Fruit fly (Drosophila melanogaster) whole organism, embryonic: Measurements from ENCODE around the gene Indy-2.

ENCODE experiments used
- BEAF-32 ChIP-seq: fragments of 200-800 bp; sonication (Bioruptor generic); optimal IDR thresholded peaks from 3 replicates; lab custom pipeline; 2017; ENCODE audit warnings: missing biosample characterization, missing genetic modification characterization, mild to moderate bottlenecking, moderate library complexity, missing genetic modification reagents
- Bteb2 ChIP-seq: fragments of 200-800 bp; sonication (Bioruptor generic); optimal IDR thresholded peaks from 2 replicates; lab custom pipeline; 2016; ENCODE audit warnings: missing biosample characterization, missing genetic modification characterization
- CG10274 ChIP-seq: fragments of 200-800 bp; sonication (Bioruptor generic); optimal IDR thresholded peaks from 3 replicates; lab custom pipeline; 2017; ENCODE audit warnings: missing biosample characterization, mild to moderate bottlenecking, missing genetic modification characterization
- CG10979 ChIP-seq: fragments of 200-800 bp; sonication (Bioruptor generic); optimal IDR thresholded peaks from 2 replicates; lab custom pipeline; 2018; ENCODE audit warnings: missing biosample characterization, mild to moderate bottlenecking, missing genetic modification characterization, moderate library complexity
- CG11247 ChIP-seq: fragments of 200-800 bp; sonication (Bioruptor generic); IDR thresholded peaks from 2 replicates; pipeline ENCODE4 v1.3.6; 2022; ENCODE audit warnings: missing biosample characterization, missing genetic modification characterization
- CG11398 ChIP-seq: fragments of 200-800 bp; sonication (Bioruptor generic); optimal IDR thresholded peaks from 2 replicates; lab custom pipeline; 2016; ENCODE audit warnings: missing biosample characterization, missing genetic modification characterization
- CG11456 ChIP-seq: fragments of 200-800 bp; sonication (Bioruptor generic); IDR thresholded peaks from 3 replicates; pipeline ENCODE4 v1.3.6; 2022; ENCODE audit warnings: missing biosample characterization, missing genetic modification characterization
- CG11695 ChIP-seq: fragments of 200-800 bp; sonication (Bioruptor generic); IDR thresholded peaks from 3 replicates; pipeline ENCODE4 v1.3.6; 2022; ENCODE audit warnings: missing biosample characterization, missing genetic modification characterization
- CG13123 ChIP-seq: fragments of 200-800 bp; sonication (Bioruptor generic); optimal IDR thresholded peaks from 2 replicates; lab custom pipeline; 2016; ENCODE audit warnings: missing biosample characterization, missing genetic modification characterization
- CG13424 ChIP-seq: fragments of 200-800 bp; sonication (Bioruptor generic); optimal IDR thresholded peaks from 2 replicates; lab custom pipeline; 2019; ENCODE audit warnings: missing biosample characterization, mild to moderate bottlenecking, missing genetic modification characterization, moderate library complexity
- CG13624 ChIP-seq: fragments of 200-800 bp; sonication (Bioruptor generic); optimal IDR thresholded peaks from 2 replicates; lab custom pipeline; 2016; ENCODE audit warnings: missing biosample characterization, missing genetic modification characterization
- CG15073 ChIP-seq: fragments of 200-800 bp; sonication (Bioruptor generic); optimal IDR thresholded peaks from 2 replicates; lab custom pipeline; 2016; ENCODE audit warnings: missing biosample characterization, missing genetic modification characterization
- CG18476 ChIP-seq: fragments of 200-800 bp; sonication (Bioruptor generic); optimal IDR thresholded peaks from 2 replicates; lab custom pipeline; 2016; ENCODE audit warnings: missing biosample characterization, mild to moderate bottlenecking, missing genetic modification characterization
- CG2116 ChIP-seq: fragments of 200-800 bp; sonication (Bioruptor generic); optimal IDR thresholded peaks from 3 replicates; lab custom pipeline; 2018; ENCODE audit warnings: missing biosample characterization, mild to moderate bottlenecking, missing genetic modification characterization
- CG2199 ChIP-seq: fragments of 200-800 bp; sonication (Bioruptor generic); IDR thresholded peaks from 3 replicates; pipeline ENCODE4 v1.3.6; 2022; ENCODE audit warnings: missing biosample characterization, missing genetic modification characterization
- CG2202 ChIP-seq: fragments of 200-800 bp; sonication (Bioruptor generic); optimal IDR thresholded peaks from 2 replicates; lab custom pipeline; 2018; ENCODE audit warnings: missing biosample characterization, mild to moderate bottlenecking, missing genetic modification characterization
- CG32767 ChIP-seq: fragments of 200-800 bp; sonication (Bioruptor generic); IDR thresholded peaks from 2 replicates; pipeline ENCODE4 v1.3.6; 2022; ENCODE audit warnings: missing biosample characterization, missing genetic modification characterization
- CG33557 ChIP-seq: fragments of 200-800 bp; sonication (Bioruptor generic); optimal IDR thresholded peaks from 2 replicates; lab custom pipeline; 2019; ENCODE audit warnings: missing biosample characterization, mild to moderate bottlenecking, missing genetic modification characterization, moderate library complexity
- CG3995 ChIP-seq: fragments of 200-800 bp; sonication (Bioruptor generic); optimal IDR thresholded peaks from 3 replicates; lab custom pipeline; 2016; ENCODE audit warnings: missing biosample characterization, missing genetic modification characterization
- CG4424 ChIP-seq: fragments of 200-800 bp; sonication (Bioruptor generic); optimal IDR thresholded peaks from 3 replicates; lab custom pipeline; 2016; ENCODE audit warnings: missing biosample characterization, missing genetic modification characterization
- CG7928 ChIP-seq: fragments of 200-800 bp; sonication (Bioruptor generic); optimal IDR thresholded peaks from 2 replicates; lab custom pipeline; 2017; ENCODE audit warnings: missing biosample characterization, mild to moderate bottlenecking, missing genetic modification characterization
- CHES-1-like ChIP-seq: fragments of 200-800 bp; sonication (Bioruptor generic); optimal IDR thresholded peaks from 2 replicates; lab custom pipeline; 2016; ENCODE audit warnings: missing biosample characterization, missing genetic modification characterization
- CrebB ChIP-seq: fragments of 200-800 bp; sonication (Bioruptor generic); optimal IDR thresholded peaks from 3 replicates; lab custom pipeline; 2018; ENCODE audit warnings: missing biosample characterization, mild to moderate bottlenecking, missing genetic modification characterization
- HLH4C ChIP-seq: fragments of 200-800 bp; sonication (Bioruptor generic); IDR thresholded peaks from 3 replicates; pipeline ENCODE4 v1.3.6; 2022; ENCODE audit warnings: missing biosample characterization, missing genetic modification characterization; ENCODE audit not compliant: partially characterized antibody
- Hey ChIP-seq: fragments of 200-800 bp; sonication (Bioruptor generic); optimal IDR thresholded peaks from 3 replicates; lab custom pipeline; 2018; ENCODE audit warnings: missing biosample characterization, mild to moderate bottlenecking, missing genetic modification characterization
- Hmx ChIP-seq: fragments of 200-800 bp; sonication (Bioruptor generic); optimal IDR thresholded peaks from 2 replicates; lab custom pipeline; 2016; ENCODE audit warnings: missing biosample characterization, missing genetic modification characterization
- Lim3 ChIP-seq: fragments of 200-800 bp; sonication (Bioruptor generic); IDR thresholded peaks from 2 replicates; pipeline ENCODE4 v1.3.6; 2022; ENCODE audit warnings: missing biosample characterization, missing genetic modification characterization
- MESR4 ChIP-seq: fragments of 200-800 bp; sonication (Bioruptor generic); optimal IDR thresholded peaks from 2 replicates; lab custom pipeline; 2018; ENCODE audit warnings: missing biosample characterization, mild to moderate bottlenecking, missing genetic modification characterization, moderate library complexity
- Mad ChIP-seq: fragments of 200-800 bp; sonication (Bioruptor generic); optimal IDR thresholded peaks from 2 replicates; lab custom pipeline; 2016; ENCODE audit warnings: missing biosample characterization, missing genetic modification characterization
- Neu2 ChIP-seq: fragments of 200-800 bp; sonication (Bioruptor generic); optimal IDR thresholded peaks from 3 replicates; lab custom pipeline; 2016; ENCODE audit warnings: missing biosample characterization, missing genetic modification characterization, borderline replicate concordance
- PHDP ChIP-seq: fragments of 200-800 bp; sonication (Bioruptor generic); optimal IDR thresholded peaks from 3 replicates; lab custom pipeline; 2018; ENCODE audit warnings: missing biosample characterization, mild to moderate bottlenecking, missing genetic modification characterization, moderate library complexity
- Rx ChIP-seq: fragments of 200-800 bp; sonication (Bioruptor generic); IDR thresholded peaks from 2 replicates; pipeline ENCODE4 v1.3.6; 2022; ENCODE audit warnings: missing biosample characterization, missing genetic modification characterization
- Scr ChIP-seq: fragments of 200-800 bp; sonication (Bioruptor generic); IDR thresholded peaks from 2 replicates; pipeline ENCODE4 v1.3.6; 2022; ENCODE audit warnings: missing biosample characterization, missing genetic modification characterization; ENCODE audit not compliant: partially characterized antibody
- Sry-β ChIP-seq: fragments of 200-800 bp; sonication (Bioruptor generic); optimal IDR thresholded peaks from 2 replicates; lab custom pipeline; 2018; ENCODE audit warnings: missing biosample characterization, mild to moderate bottlenecking, missing genetic modification characterization, moderate library complexity
- Vsx1 ChIP-seq: fragments of 200-800 bp; sonication (Bioruptor generic); optimal IDR thresholded peaks from 2 replicates; lab custom pipeline; 2017; ENCODE audit warnings: missing biosample characterization, mild to moderate bottlenecking, missing genetic modification characterization, missing genetic modification reagents
- bbx ChIP-seq: fragments of 200-800 bp; sonication (Bioruptor generic); IDR thresholded peaks from 2 replicates; pipeline ENCODE4 v1.3.6; 2022; ENCODE audit warnings: missing biosample characterization, missing genetic modification characterization; ENCODE audit not compliant: partially characterized antibody
- cg ChIP-seq: fragments of 200-800 bp; sonication (Bioruptor generic); optimal IDR thresholded peaks from 3 replicates; lab custom pipeline; 2019; ENCODE audit warnings: missing biosample characterization, mild to moderate bottlenecking, missing genetic modification characterization, moderate library complexity
- chn ChIP-seq: fragments of 200-800 bp; sonication (Bioruptor generic); optimal IDR thresholded peaks from 2 replicates; lab custom pipeline; 2016; ENCODE audit warnings: missing biosample characterization, missing genetic modification characterization
- crc ChIP-seq: fragments of 200-800 bp; sonication (Bioruptor generic); optimal IDR thresholded peaks from 2 replicates; lab custom pipeline; 2016; ENCODE audit warnings: missing biosample characterization, missing genetic modification characterization
- dimm ChIP-seq: fragments of 200-800 bp; sonication (Bioruptor generic); IDR thresholded peaks from 2 replicates; pipeline ENCODE4 v1.3.6; 2022; ENCODE audit warnings: missing biosample characterization, missing genetic modification characterization
- fd3F ChIP-seq: fragments of 200-800 bp; sonication (Bioruptor generic); optimal IDR thresholded peaks from 2 replicates; lab custom pipeline; 2018; ENCODE audit warnings: missing biosample characterization, mild to moderate bottlenecking, missing genetic modification characterization, moderate library complexity
- gcm2 ChIP-seq: fragments of 200-800 bp; sonication (Bioruptor generic); optimal IDR thresholded peaks from 2 replicates; lab custom pipeline; 2016; ENCODE audit warnings: missing biosample characterization, missing genetic modification characterization
- jing ChIP-seq: fragments of 200-800 bp; sonication (Bioruptor generic); optimal IDR thresholded peaks from 2 replicates; lab custom pipeline; 2018; ENCODE audit warnings: missing biosample characterization, mild to moderate bottlenecking, missing genetic modification characterization
- lbe ChIP-seq: fragments of 200-800 bp; sonication (Bioruptor generic); optimal IDR thresholded peaks from 2 replicates; lab custom pipeline; 2016; ENCODE audit warnings: missing biosample characterization, mild to moderate bottlenecking, missing genetic modification characterization
- p53 ChIP-seq: fragments of 200-800 bp; sonication (Bioruptor generic); optimal IDR thresholded peaks from 2 replicates; lab custom pipeline; 2016; ENCODE audit warnings: missing biosample characterization, missing genetic modification characterization
- psq ChIP-seq: fragments of 200-800 bp; sonication (Bioruptor generic); optimal IDR thresholded peaks from 2 replicates; lab custom pipeline; 2017; ENCODE audit warnings: missing biosample characterization, missing genetic modification characterization
- sd ChIP-seq: fragments of 200-800 bp; sonication (Bioruptor generic); optimal IDR thresholded peaks from 3 replicates; lab custom pipeline; 2018; ENCODE audit warnings: missing biosample characterization, mild to moderate bottlenecking, missing genetic modification characterization, moderate library complexity
- ssp ChIP-seq: fragments of 200-800 bp; sonication (Bioruptor generic); IDR thresholded peaks from 2 replicates; pipeline ENCODE4 v1.3.6; 2022; ENCODE audit warnings: missing biosample characterization, missing genetic modification characterization
- stwl ChIP-seq: fragments of 200-800 bp; sonication (Bioruptor generic); optimal IDR thresholded peaks from 3 replicates; lab custom pipeline; 2018; ENCODE audit warnings: missing biosample characterization, mild to moderate bottlenecking, missing genetic modification characterization, moderate library complexity
- tna ChIP-seq: fragments of 200-800 bp; sonication (Bioruptor generic); IDR thresholded peaks from 2 replicates; pipeline ENCODE4 v1.3.6; 2022; ENCODE audit warnings: missing biosample characterization, missing genetic modification characterization; ENCODE audit not compliant: partially characterized antibody
- z ChIP-seq: fragments of 200-800 bp; sonication (Bioruptor generic); IDR thresholded peaks from 3 replicates; pipeline ENCODE4 v1.3.6; 2022; ENCODE audit warnings: missing biosample characterization, missing genetic modification characterization

Gene Indy-2

dm6 chr3R:19999474-19999873 is 43.1 kb upstream of the Indy-2 start (continued):
- no peak for TF ChIP-seq tna (GFP tag; lab: Robert Waterston, UW)
- peak; percentile 69 for TF ChIP-seq ssp (GFP tag; lab: Robert Waterston, UW)
- peak; percentile 90 for TF ChIP-seq PHDP (tag; lab: Kevin White, UChicago)
- TF ChIP-seq BEAF-32 (GFP tag; lab: Kevin White, UChicago) = no peak
- TF ChIP-seq Hey = no peak
- no peak for TF ChIP-seq Rx
- no peak for TF ChIP-seq Sry-β (GFP tag; lab: Kevin White, UChicago)
- TF ChIP-seq cg (GFP tag; lab: Kevin White, UChicago) = no peak
- peak; percentile 88 for TF ChIP-seq CG10979 (tag; lab: Kevin White, UChicago)
- peak; percentile 44 for TF ChIP-seq Vsx1 (GFP tag; lab: Kevin White, UChicago)
- peak; percentile 23 for TF ChIP-seq lbe (GFP tag; lab: Kevin White, UChicago)
- no peak for TF ChIP-seq z (GFP tag; lab: Robert Waterston, UW)
- TF ChIP-seq Hmx = no peak
- peak; percentile 63 for TF ChIP-seq CrebB (tag; lab: Kevin White, UChicago)
- TF ChIP-seq CHES-1-like (GFP tag; lab: Kevin White, UChicago) = no peak
- peak; percentile 11 for TF ChIP-seq CG2116 (GFP tag; lab: Kevin White, UChicago)
- no peak for TF ChIP-seq HLH4C
- no peak for TF ChIP-seq crc (GFP tag; lab: Kevin White, UChicago)
- no peak for TF ChIP-seq CG13624
- peak; percentile 22 for TF ChIP-seq CG10274 (GFP tag; lab: Kevin White, UChicago)
- TF ChIP-seq p53 (GFP tag; lab: Kevin White, UChicago) = no peak
- peak; percentile 21 for TF ChIP-seq CG13123 (GFP tag; lab: Kevin White, UChicago)
- peak; percentile 19 for TF ChIP-seq chn (GFP tag; lab: Kevin White, UChicago)
- peak; percentile 76 for TF ChIP-seq CG32767 (GFP tag; lab: Robert Waterston, UW)
- TF ChIP-seq dimm (GFP tag; lab: Robert Waterston, UW) = no peak
- peak; percentile 50 for TF ChIP-seq sd (tag; lab: Kevin White, UChicago)
- peak; percentile 78 for TF ChIP-seq CG11247 (GFP tag; lab: Robert Waterston, UW)
- TF ChIP-seq gcm2 = no peak
- peak; percentile 77 for TF ChIP-seq CG33557 (GFP tag; lab: Kevin White, UChicago)
- peak; percentile 21 for TF ChIP-seq CG15073 (GFP tag; lab: Kevin White, UChicago)
- TF ChIP-seq CG4424 (GFP tag; lab: Kevin White, UChicago) = peak; percentile 67
- TF ChIP-seq stwl (tag; lab: Kevin White, UChicago) = no peak
- TF ChIP-seq bbx (GFP tag; lab: Robert Waterston, UW) = no peak
- peak; percentile 55; the same call in 1 of the 3 replicates for TF ChIP-seq CG11456 (GFP tag; lab: Robert Waterston, UW)
- TF ChIP-seq CG11695 = peak; percentile 83
- TF ChIP-seq Scr = no peak
- TF ChIP-seq Lim3 (GFP tag; lab: Robert Waterston, UW) = peak; percentile 50; the same call in 1 of the 2 replicates
- peak; percentile 60 for TF ChIP-seq CG2202 (tag; lab: Kevin White, UChicago)
- no peak for TF ChIP-seq Mad (GFP tag; lab: Kevin White, UChicago)
- TF ChIP-seq fd3F (GFP tag; lab: Kevin White, UChicago) = peak; percentile 79
- peak; percentile 86 for TF ChIP-seq CG13424 (tag; lab: Kevin White, UChicago)
- no peak for TF ChIP-seq CG3995 (GFP tag; lab: Kevin White, UChicago)
- no peak for TF ChIP-seq Neu2 (GFP tag; lab: Kevin White, UChicago)
- peak; percentile 41 for TF ChIP-seq psq
- TF ChIP-seq CG2199 (GFP tag; lab: Robert Waterston, UW) = no peak
- peak; percentile 35 for TF ChIP-seq CG7928 (GFP tag; lab: Kevin White, UChicago)
- TF ChIP-seq jing (GFP tag; lab: Kevin White, UChicago) = peak; percentile 29
- TF ChIP-seq Bteb2 (GFP tag; lab: Kevin White, UChicago) = peak; percentile 39
- TF ChIP-seq CG18476 (GFP tag; lab: Kevin White, UChicago) = peak; percentile 53
- no peak for TF ChIP-seq CG11398 (GFP tag; lab: Kevin White, UChicago)
- TF ChIP-seq MESR4 (GFP tag; lab: Kevin White, UChicago) = no peak
